Comparison of ENCODE assay signal across 4 fruit fly cellular contexts in the genomic region with DNA sequence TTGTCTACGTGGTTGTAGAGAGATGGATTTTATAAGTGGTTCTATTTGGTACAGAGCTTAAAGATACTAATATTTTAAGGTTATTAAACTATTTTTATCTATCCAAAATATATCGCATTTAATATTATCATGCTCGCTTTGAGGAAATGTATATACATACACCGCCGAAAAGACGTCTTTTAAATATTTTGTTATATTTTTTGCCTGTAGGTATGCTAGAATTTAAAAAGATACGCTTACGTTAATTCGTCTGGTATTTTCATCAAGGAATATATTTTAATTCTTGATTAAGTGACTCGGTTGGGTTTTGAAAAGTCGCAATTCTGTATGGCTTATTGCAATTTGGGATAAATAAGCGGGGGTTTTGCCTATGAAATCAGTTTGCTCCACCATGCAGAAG.
TF ChIP-seq lines count a peak whose summit lies in the region.

No protein-coding gene starts in this region.

- no peak for TF ChIP-seq CTCF in whole organism, embryonic (GFP tag; optimal IDR thresholded peaks at IDR 0.05; lab: Kevin White, UChicago)

TF ChIP-seq in whole organism, adult, 20 proteins besides CTCF, POLR2A, EP300 and RAD21:
- TF ChIP-seq CG5204 (GFP tag; optimal IDR thresholded peaks at IDR 0.05; lab: Kevin White, UChicago) (no peak), cnc (optimal IDR thresholded peaks at IDR 0.05; lab: Kevin White, UChicago) (no peak), kay (GFP tag; lab: Kevin White, UChicago; ENCODE audit: borderline replicate concordance) (peak; percentile 87), CG12768 (GFP tag; optimal IDR thresholded peaks at IDR 0.05; lab: Kevin White, UChicago) (no peak), tj (GFP tag; optimal IDR thresholded peaks at IDR 0.05; lab: Kevin White, UChicago) (no peak), bab1 (GFP tag; optimal IDR thresholded peaks at IDR 0.05; lab: Kevin White, UChicago) (peak; percentile 3)

TF ChIP-seq in whole organism, embryonic, 481 proteins besides CTCF, POLR2A, EP300 and RAD21:
- TF ChIP-seq HmgZ (tag; optimal IDR thresholded peaks at IDR 0.05; lab: Kevin White, UChicago): peak; percentile 11
- TF ChIP-seq CG9437 (GFP tag; optimal IDR thresholded peaks at IDR 0.05; lab: Kevin White, UChicago): peak; percentile 97
- no peak for TF ChIP-seq Ada2b (GFP tag; IDR thresholded peaks at IDR 0.05; lab: Robert Waterston, UW)
- no peak for TF ChIP-seq CG2129 (GFP tag; IDR thresholded peaks at IDR 0.05; lab: Robert Waterston, UW; ENCODE audit: partially characterized antibody)
- TF ChIP-seq klu (GFP tag; IDR thresholded peaks at IDR 0.05; lab: Robert Waterston, UW): no peak
- TF ChIP-seq lbe (GFP tag; optimal IDR thresholded peaks at IDR 0.05; lab: Kevin White, UChicago): peak; percentile 31
- TF ChIP-seq CG3995 (GFP tag; optimal IDR thresholded peaks at IDR 0.05; lab: Kevin White, UChicago): peak; percentile 77
- no peak for TF ChIP-seq Nf-YC (tag; optimal IDR thresholded peaks at IDR 0.05; lab: Kevin White, UChicago)

TF ChIP-seq in whole organism, prepupa, 60 proteins besides CTCF, POLR2A, EP300 and RAD21:
- TF ChIP-seq CG3032 (tag; optimal IDR thresholded peaks at IDR 0.05; lab: Kevin White, UChicago) (no peak), Eip78C (GFP tag; lab: Kevin White, UChicago) (peak; percentile 43)

TF ChIP-seq in whole organism, wandering third instar larva, 38 proteins besides CTCF, POLR2A, EP300 and RAD21:
- TF ChIP-seq brk (GFP tag; optimal IDR thresholded peaks at IDR 0.05; lab: Kevin White, UChicago) (peak; percentile 19), CrebA (GFP tag; optimal IDR thresholded peaks at IDR 0.05; lab: Kevin White, UChicago; ENCODE audit: borderline replicate concordance) (no peak), Myc (optimal IDR thresholded peaks at IDR 0.05; lab: Kevin White, UChicago) (peak; percentile 85), Vsx2 (GFP tag; optimal IDR thresholded peaks at IDR 0.05; lab: Kevin White, UChicago; ENCODE audit: partially characterized antibody) (peak; percentile 44), N (GFP tag; optimal IDR thresholded peaks at IDR 0.05; lab: Kevin White, UChicago) (peak; percentile 78)
